Fruit fly (Drosophila melanogaster): ENCODE data around the gene CG46320.

CG46320 gene

DNA sequence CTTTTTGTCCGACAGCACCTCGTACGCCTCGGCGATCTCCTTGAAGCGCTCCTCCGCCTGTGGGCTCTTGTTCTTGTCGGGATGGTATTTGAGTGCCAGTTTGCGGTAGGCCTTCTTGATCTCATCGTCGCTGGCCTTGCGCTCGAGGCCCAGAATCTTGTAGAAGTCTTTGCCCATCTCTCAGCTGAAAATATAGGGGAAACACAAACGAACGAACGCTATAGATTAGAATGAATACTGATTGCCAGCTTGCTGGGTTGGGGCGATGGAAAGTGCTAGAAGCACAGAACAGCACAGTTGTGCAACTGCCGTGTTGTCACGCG lies 87.5 kb downstream of the CG46320 start:
- TF ChIP-seq Hr96 (GFP tag; optimal IDR thresholded peaks at IDR 0.05) (no peak), Clk (GFP tag; optimal IDR thresholded peaks at IDR 0.05) (peak; percentile 88)

DNA sequence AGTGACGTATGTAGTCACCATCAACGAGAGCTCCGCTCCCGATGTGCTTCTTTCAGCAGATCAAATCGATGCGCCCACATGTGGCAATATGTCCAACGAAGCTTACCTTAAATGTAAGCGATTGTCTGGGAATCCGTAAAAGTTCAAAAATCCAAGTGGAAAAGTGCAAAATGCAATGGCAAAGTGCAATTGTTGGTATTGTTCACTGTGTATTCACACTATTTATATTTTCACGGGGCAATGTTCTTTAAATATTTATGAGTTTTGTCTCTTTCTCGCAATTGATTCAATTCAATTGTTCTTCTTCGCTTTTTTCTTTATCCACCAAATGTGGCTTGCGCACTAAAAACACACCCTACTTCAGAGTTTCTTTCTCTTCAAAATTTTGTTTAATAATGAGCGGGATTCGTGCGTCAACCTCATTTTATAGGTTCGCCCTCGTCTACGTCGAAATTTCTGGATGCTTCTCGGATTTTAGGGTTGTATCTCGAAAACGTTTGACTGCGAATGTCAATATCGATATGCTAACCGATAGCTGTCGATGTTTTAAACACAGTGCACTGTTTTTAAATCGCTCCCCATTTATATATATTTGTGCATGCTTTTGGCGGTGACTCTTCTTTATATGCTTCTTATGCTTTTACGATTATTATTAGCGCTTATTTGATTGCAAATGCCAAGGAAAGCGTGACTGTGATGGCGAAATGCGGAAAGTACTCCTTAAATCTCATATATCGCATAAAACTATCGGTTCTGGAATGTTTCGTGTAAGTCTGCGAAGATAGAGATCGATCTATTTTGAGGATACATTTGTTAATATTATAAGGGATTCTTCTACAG lies 88.0 kb downstream of the CG46320 start, which contains the start of gene DnaJ-1:
Gene DnaJ-1 (minus strand): TSS at position 450 of the 840 bp plus-strand sequence.
- TF ChIP-seq ovo (GFP tag; optimal IDR thresholded peaks at IDR 0.05) (peak; percentile 57), kay (GFP tag; ENCODE audit: borderline replicate concordance) (peak; percentile 90), Hr96 (GFP tag; optimal IDR thresholded peaks at IDR 0.05) (peak; percentile 47), CG1620 (GFP tag; optimal IDR thresholded peaks at IDR 0.05) (peak; percentile 28), CG7045 (GFP tag; optimal IDR thresholded peaks at IDR 0.05) (peak; percentile 32), CG11617 (GFP tag; optimal IDR thresholded peaks at IDR 0.05) (peak; percentile 68), CG12768 (GFP tag; optimal IDR thresholded peaks at IDR 0.05) (peak; percentile 65), Mnt (GFP tag; optimal IDR thresholded peaks at IDR 0.05) (peak; percentile 73), toe (GFP tag; optimal IDR thresholded peaks at IDR 0.05) (peak; percentile 58), cnc (optimal IDR thresholded peaks at IDR 0.05) (no peak), CG7101 (tag; optimal IDR thresholded peaks at IDR 0.05) (peak; percentile 56), CG14711 (tag; optimal IDR thresholded peaks at IDR 0.05) (peak; percentile 98), tj (GFP tag; optimal IDR thresholded peaks at IDR 0.05) (peak; percentile 60), cic (GFP tag; optimal IDR thresholded peaks at IDR 0.05) (peak; percentile 82), Crg-1 (GFP tag; optimal IDR thresholded peaks at IDR 0.05) (peak; percentile 62), Clk (GFP tag; optimal IDR thresholded peaks at IDR 0.05) (no peak), CG33017 (tag; optimal IDR thresholded peaks at IDR 0.05) (peak; percentile 45), CG5204 (GFP tag; optimal IDR thresholded peaks at IDR 0.05) (peak; percentile 67), bab1 (GFP tag; optimal IDR thresholded peaks at IDR 0.05) (peak; percentile 84), pad (GFP tag; optimal IDR thresholded peaks at IDR 0.05) (no peak)

DNA sequence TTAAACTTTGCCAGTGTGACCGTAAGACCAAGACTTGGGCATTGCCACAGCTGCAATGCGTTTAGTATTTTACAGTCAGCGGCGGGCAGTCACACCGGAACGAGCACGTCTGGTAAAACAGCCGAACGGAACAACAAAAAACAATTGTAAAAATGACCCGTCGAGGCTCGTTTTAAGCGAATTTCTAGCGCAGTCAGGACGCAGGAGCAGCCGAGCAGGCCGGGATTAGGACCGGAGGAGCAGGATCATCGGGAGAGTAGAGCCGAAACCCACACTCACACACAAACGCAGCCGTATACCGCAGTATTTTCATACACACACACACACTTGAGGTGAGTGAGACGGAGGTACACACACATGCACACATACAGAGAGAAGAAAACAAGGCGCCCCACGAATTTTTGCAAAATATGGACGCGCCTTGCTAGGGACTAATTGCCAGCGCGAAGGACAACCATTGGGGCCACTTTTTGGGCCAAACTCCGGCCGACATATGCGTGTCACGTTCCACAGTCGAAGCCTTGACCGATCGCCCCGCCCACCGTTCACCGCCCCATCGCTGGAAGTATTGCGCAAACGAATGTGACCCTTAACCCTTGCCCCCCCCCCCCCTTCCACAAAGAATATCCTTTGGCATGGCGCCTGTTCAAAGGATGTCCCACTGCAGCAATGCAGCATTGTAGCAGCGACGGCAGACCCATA lies 89.1 kb downstream of the CG46320 start, which contains the start of gene Usp47:
Gene Usp47 (plus strand): TSS at position 71 of the 702 bp plus-strand sequence.
- peak; percentile 18 for TF ChIP-seq CG1620 (GFP tag; optimal IDR thresholded peaks at IDR 0.05)
- peak; percentile 56 for TF ChIP-seq Mnt (GFP tag; optimal IDR thresholded peaks at IDR 0.05)
- TF ChIP-seq CG33017 (tag; optimal IDR thresholded peaks at IDR 0.05), result no peak
- peak; percentile 23 for TF ChIP-seq bab1 (GFP tag; optimal IDR thresholded peaks at IDR 0.05)

DNA sequence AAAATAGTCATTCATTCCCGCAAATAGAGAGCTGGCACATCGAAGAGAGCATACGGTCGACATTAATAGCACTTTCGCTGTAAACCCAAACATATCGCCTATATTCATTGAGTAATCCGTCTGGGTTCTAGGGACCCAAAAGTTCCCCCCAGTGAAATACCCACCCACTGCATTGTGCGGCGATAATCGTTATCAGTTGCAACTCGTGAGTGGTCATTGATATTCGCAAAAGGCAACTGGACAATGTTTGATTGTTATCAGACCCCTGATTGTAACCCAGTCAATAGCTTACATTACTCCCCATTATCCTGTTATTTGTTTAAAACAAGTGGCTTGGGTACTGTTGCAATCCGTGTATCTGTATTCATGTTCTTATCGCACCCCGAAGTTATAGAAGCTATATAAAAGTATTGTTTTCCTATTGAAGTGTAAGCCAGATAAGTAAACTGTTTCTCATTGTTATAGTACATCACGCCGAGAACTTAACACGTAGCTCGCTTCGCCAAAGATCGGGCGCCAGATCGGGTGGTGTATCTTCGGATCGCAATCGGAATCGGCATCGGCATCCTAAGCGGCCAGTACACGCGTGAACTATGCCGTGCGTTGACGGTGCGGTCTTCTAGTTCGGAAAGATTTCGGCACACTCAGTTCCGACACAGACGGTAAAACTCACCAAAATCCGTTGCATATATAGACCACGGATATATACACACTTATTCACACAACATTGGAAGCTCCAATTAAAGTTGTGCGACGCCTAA lies 89.9 kb downstream of the CG46320 start:
- peak; percentile 29 for TF ChIP-seq CG12768 (GFP tag; optimal IDR thresholded peaks at IDR 0.05)
- TF ChIP-seq CG11617 (GFP tag; optimal IDR thresholded peaks at IDR 0.05), result no peak
- TF ChIP-seq CG14711 (tag; optimal IDR thresholded peaks at IDR 0.05), result no peak
- no peak for TF ChIP-seq kay (GFP tag; ENCODE audit: borderline replicate concordance)
- TF ChIP-seq cnc (optimal IDR thresholded peaks at IDR 0.05), result no peak
- no peak for TF ChIP-seq toe (GFP tag; optimal IDR thresholded peaks at IDR 0.05)
- peak; percentile 98 for TF ChIP-seq cic (GFP tag; optimal IDR thresholded peaks at IDR 0.05)
- TF ChIP-seq CG7045 (GFP tag; optimal IDR thresholded peaks at IDR 0.05), result peak; percentile 3
- peak; percentile 26 for TF ChIP-seq Mnt (GFP tag; optimal IDR thresholded peaks at IDR 0.05)
- no peak for TF ChIP-seq pad (GFP tag; optimal IDR thresholded peaks at IDR 0.05)

DNA sequence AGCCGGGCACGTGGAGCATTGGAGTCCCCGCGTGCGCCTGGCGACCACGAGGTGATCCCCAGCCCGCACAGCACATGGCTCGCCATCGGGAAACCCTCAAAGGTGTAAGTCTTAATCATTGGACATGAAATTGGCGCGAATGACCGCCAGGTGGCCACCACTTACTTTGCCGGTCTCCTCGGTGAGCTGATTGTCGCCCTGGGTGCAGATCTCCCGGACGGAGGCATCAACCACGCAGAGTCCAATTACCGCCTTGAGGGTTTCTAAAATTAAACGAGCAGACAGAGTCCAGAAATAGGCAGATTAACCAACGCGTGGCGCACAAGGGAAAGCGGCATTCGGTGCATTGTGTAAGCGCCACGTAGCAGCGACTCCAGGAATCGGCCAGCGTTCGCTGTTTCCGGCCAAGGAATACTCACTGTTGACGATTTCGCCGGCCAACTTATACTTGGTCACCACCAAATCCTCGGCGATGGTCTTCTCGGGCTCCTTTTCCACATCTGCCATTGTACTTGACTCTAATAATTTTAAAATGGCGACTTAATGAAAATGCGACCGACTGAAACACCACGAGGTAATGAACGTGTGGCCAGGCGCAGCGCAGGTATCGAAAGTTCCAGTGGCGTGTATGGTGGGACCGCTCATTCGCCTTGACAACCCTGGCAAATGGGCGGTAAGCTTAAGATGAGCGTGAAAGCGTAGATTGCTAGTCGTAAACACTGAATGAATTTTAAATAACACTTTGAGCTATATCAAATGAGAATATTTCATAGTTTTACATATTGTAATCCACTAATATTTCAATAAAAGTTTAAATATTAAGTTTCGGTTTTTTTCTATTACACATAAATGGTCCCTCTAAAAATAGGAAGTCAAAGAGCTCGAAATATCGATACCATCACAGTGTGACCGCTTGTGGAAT lies 101.3 kb downstream of the CG46320 start, which contains the start of gene CG10576:
Gene CG10576 (minus strand): TSS at position 781 of the 922 bp plus-strand sequence.
- TF ChIP-seq CG14711 (tag; optimal IDR thresholded peaks at IDR 0.05) (peak; percentile 95), CG11617 (GFP tag; optimal IDR thresholded peaks at IDR 0.05) (peak; percentile 44), ovo (GFP tag; optimal IDR thresholded peaks at IDR 0.05) (no peak), toe (GFP tag; optimal IDR thresholded peaks at IDR 0.05) (no peak), Mnt (GFP tag; optimal IDR thresholded peaks at IDR 0.05) (peak; percentile 98), tj (GFP tag; optimal IDR thresholded peaks at IDR 0.05) (peak; percentile 21), cic (GFP tag; optimal IDR thresholded peaks at IDR 0.05) (no peak), CG1620 (GFP tag; optimal IDR thresholded peaks at IDR 0.05) (peak; percentile 42), CG12768 (GFP tag; optimal IDR thresholded peaks at IDR 0.05) (no peak), kay (GFP tag; ENCODE audit: borderline replicate concordance) (no peak), Hr96 (GFP tag; optimal IDR thresholded peaks at IDR 0.05) (no peak), cnc (optimal IDR thresholded peaks at IDR 0.05) (no peak), Crg-1 (GFP tag; optimal IDR thresholded peaks at IDR 0.05) (peak; percentile 52), Clk (GFP tag; optimal IDR thresholded peaks at IDR 0.05) (no peak), CG5204 (GFP tag; optimal IDR thresholded peaks at IDR 0.05) (no peak), CG33017 (tag; optimal IDR thresholded peaks at IDR 0.05) (no peak), CG7045 (GFP tag; optimal IDR thresholded peaks at IDR 0.05) (no peak), CG7101 (tag; optimal IDR thresholded peaks at IDR 0.05) (peak; percentile 18), pad (GFP tag; optimal IDR thresholded peaks at IDR 0.05) (peak; percentile 20), bab1 (GFP tag; optimal IDR thresholded peaks at IDR 0.05) (peak; percentile 21)

Measured in whole organism, adult.